Worm (Caenorhabditis elegans) whole organism, L1 larva: ENCODE data around the gene F21C10.1.

Experiments
- C04F5.9 ChIP-seq: sonication (generic microtip); optimal IDR thresholded peaks from 2 replicates; lab custom pipeline; 2016; ENCODE audit warnings: missing genetic modification characterization, missing compliant biosample characterization
- alr-1 ChIP-seq: fragments of 200-800 bp; sonication (Bioruptor generic); optimal IDR thresholded peaks from 2 replicates; lab custom pipeline; 2018; ENCODE audit warnings: borderline replicate concordance, mild to moderate bottlenecking, missing genetic modification characterization, missing compliant biosample characterization
- ama-1 ChIP-seq: fragments of 150-350 bp; optimal IDR thresholded peaks from 2 replicates; lab custom pipeline; 2014
- blmp-1 ChIP-seq: fragments of 150-350 bp; optimal IDR thresholded peaks from 2 replicates; lab custom pipeline; 2014; ENCODE audit warnings: missing biosample characterization, missing genetic modification characterization
- ceh-8 ChIP-seq: fragments of 200-800 bp; sonication (Bioruptor generic); optimal IDR thresholded peaks from 2 replicates; lab custom pipeline; 2018; ENCODE audit warnings: mild to moderate bottlenecking, missing genetic modification characterization, moderate library complexity, missing compliant biosample characterization
- egl-13 ChIP-seq: sonication (generic microtip); optimal IDR thresholded peaks from 2 replicates; lab custom pipeline; 2016; ENCODE audit warnings: missing genotype, missing genetic modification reagents, missing genetic modification characterization, missing compliant biosample characterization
- egl-27 ChIP-seq, 2 experiments: fragments of 150-350 bp in 1 of 2; sonication (generic microtip); optimal IDR thresholded peaks; 3 replicates each; lab custom pipeline; 2017 to 2018; ENCODE audit warnings: missing biosample characterization in 2 of 2, missing genetic modification characterization in 2 of 2, missing genetic modification reagents in 2 of 2
- elt-3 ChIP-seq, 6 experiments: fragments of 150-350 bp in 1 of 6; sonication (generic microtip); optimal IDR thresholded peaks; 2 replicates each; lab custom pipeline; 2017 to 2018; ENCODE audit warnings: missing biosample characterization in 6 of 6, missing genetic modification characterization in 6 of 6, inconsistent platforms in 1 of 6
- ets-5 ChIP-seq: fragments of 200-800 bp; sonication (Bioruptor generic); IDR thresholded peaks from 2 replicates; pipeline ENCODE4 v1.3.6; 2022; ENCODE audit warnings: missing genetic modification characterization, missing compliant biosample characterization
- grh-1 ChIP-seq: fragments of 200-800 bp; sonication (Bioruptor generic); IDR thresholded peaks from 2 replicates; pipeline ENCODE4 v1.3.6; 2022; ENCODE audit warnings: missing genetic modification reagents, missing genetic modification characterization, missing compliant biosample characterization
- hlh-17 ChIP-seq: fragments of 200-800 bp; sonication (Bioruptor generic); optimal IDR thresholded peaks from 2 replicates; lab custom pipeline; 2018; ENCODE audit warnings: missing genetic modification characterization, mild to moderate bottlenecking, missing compliant biosample characterization, moderate library complexity, borderline replicate concordance
- irx-1 ChIP-seq: sonication (generic microtip); optimal IDR thresholded peaks from 2 replicates; lab custom pipeline; 2016; ENCODE audit warnings: missing genetic modification characterization, missing compliant biosample characterization
- lin-14 ChIP-seq: fragments of 200-800 bp; sonication (Bioruptor generic); optimal IDR thresholded peaks from 2 replicates; lab custom pipeline; 2018; ENCODE audit warnings: mild to moderate bottlenecking, missing genetic modification characterization, moderate library complexity, missing compliant biosample characterization
- lin-15B ChIP-seq: fragments of 150-350 bp; sonication (generic microtip); optimal IDR thresholded peaks from 3 replicates; lab custom pipeline; 2014; ENCODE audit warnings: missing biosample characterization, missing genetic modification characterization
- lin-35 ChIP-seq, 2 experiments: fragments of 150-350 bp; optimal IDR thresholded peaks; 2 replicates each; lab custom pipeline; 2014; ENCODE audit warnings: missing biosample characterization in 2 of 2, missing genetic modification characterization in 2 of 2, missing genetic modification reagents in 2 of 2
- lin-39 ChIP-seq: fragments of 150-350 bp; optimal IDR thresholded peaks from 2 replicates; lab custom pipeline; 2014; ENCODE audit warnings: missing biosample characterization, missing genetic modification reagents, missing genetic modification characterization
- mab-9 ChIP-seq: fragments of 200-800 bp; sonication (Bioruptor generic); IDR thresholded peaks from 2 replicates; pipeline ENCODE4 v1.3.6; 2022; ENCODE audit warnings: missing genetic modification reagents, missing genetic modification characterization, missing compliant biosample characterization
- mef-2 ChIP-seq: fragments of 150-350 bp; optimal IDR thresholded peaks from 2 replicates; lab custom pipeline; 2014; ENCODE audit warnings: missing biosample characterization, missing genetic modification characterization
- mep-1 ChIP-seq: fragments of 150-350 bp; optimal IDR thresholded peaks from 2 replicates; lab custom pipeline; 2014; ENCODE audit warnings: missing biosample characterization, missing genetic modification characterization
- nhr-19 ChIP-seq: fragments of 200-800 bp; sonication (Bioruptor generic); conservative IDR thresholded peaks from 2 replicates; pipeline ENCODE4 v1.3.6; 2022; ENCODE audit warnings: missing genetic modification characterization, missing compliant biosample characterization
- nhr-20 ChIP-seq: sonication (generic microtip); optimal IDR thresholded peaks from 2 replicates; lab custom pipeline; 2016; ENCODE audit warnings: mild to moderate bottlenecking, missing genetic modification characterization, missing compliant biosample characterization
- nhr-28 ChIP-seq: fragments of 150-350 bp; optimal IDR thresholded peaks from 2 replicates; lab custom pipeline; 2014; ENCODE audit warnings: missing biosample characterization, missing genetic modification characterization
- nhr-71 ChIP-seq: sonication (generic microtip); optimal IDR thresholded peaks from 2 replicates; lab custom pipeline; 2016; ENCODE audit warnings: mild to moderate bottlenecking, missing genetic modification characterization, moderate library complexity, missing compliant biosample characterization
- nhr-76 ChIP-seq: sonication (generic microtip); optimal IDR thresholded peaks from 2 replicates; lab custom pipeline; 2017; ENCODE audit warnings: missing biosample characterization, missing genetic modification characterization
- nhr-84 ChIP-seq: sonication (generic microtip); optimal IDR thresholded peaks from 2 replicates; lab custom pipeline; 2017; ENCODE audit warnings: missing biosample characterization, missing genetic modification characterization
- nhr-85 ChIP-seq: sonication (generic microtip); peaks from one replicate; lab custom pipeline; 2016; ENCODE audit warnings: missing genetic modification characterization, inconsistent platforms, missing compliant biosample characterization
- pag-3 ChIP-seq: sonication (generic microtip); optimal IDR thresholded peaks from 2 replicates; lab custom pipeline; 2017; ENCODE audit warnings: missing genetic modification characterization, mild to moderate bottlenecking, missing compliant biosample characterization, antibody characterized with exemption, borderline replicate concordance; ENCODE audit not compliant: insufficient read depth
- pax-3 ChIP-seq: fragments of 200-800 bp; sonication (Bioruptor generic); optimal IDR thresholded peaks from 2 replicates; lab custom pipeline; 2018; ENCODE audit warnings: mild to moderate bottlenecking, missing genetic modification characterization, moderate library complexity, missing compliant biosample characterization
- pqm-1 ChIP-seq: sonication (generic microtip); optimal IDR thresholded peaks from 3 replicates; lab custom pipeline; 2017; ENCODE audit warnings: missing biosample characterization, missing genetic modification characterization
- snpc-4 ChIP-seq: fragments of 150-350 bp; optimal IDR thresholded peaks from 2 replicates; lab custom pipeline; 2014; ENCODE audit warnings: missing biosample characterization, missing genetic modification characterization
- tbx-2 ChIP-seq: sonication (generic microtip); optimal IDR thresholded peaks from 2 replicates; lab custom pipeline; 2016; ENCODE audit warnings: missing genetic modification characterization, missing compliant biosample characterization
- unc-130 ChIP-seq: fragments of 150-350 bp; optimal IDR thresholded peaks from 2 replicates; lab custom pipeline; 2017; ENCODE audit warnings: missing biosample characterization, missing genetic modification characterization, inconsistent platforms
- unc-30 ChIP-seq: sonication (generic microtip); optimal IDR thresholded peaks from 2 replicates; lab custom pipeline; 2017; ENCODE audit warnings: missing biosample characterization, missing genetic modification characterization
- unc-62 ChIP-seq: fragments of 150-350 bp; optimal IDR thresholded peaks from 2 replicates; lab custom pipeline; 2014; ENCODE audit warnings: missing biosample characterization, missing genetic modification reagents, missing genetic modification characterization
- unc-98 ChIP-seq: fragments of 200-800 bp; sonication (Bioruptor generic); IDR thresholded peaks from 2 replicates; pipeline ENCODE4 v1.3.6; 2022; ENCODE audit warnings: missing genetic modification characterization, missing compliant biosample characterization
- zag-1 ChIP-seq: fragments of 150-350 bp; optimal IDR thresholded peaks from 2 replicates; lab custom pipeline; 2014; ENCODE audit warnings: missing biosample characterization, missing genetic modification characterization
- zip-4 ChIP-seq: fragments of 200-800 bp; sonication (Bioruptor generic); optimal IDR thresholded peaks from 2 replicates; lab custom pipeline; 2018; ENCODE audit warnings: mild to moderate bottlenecking, missing genetic modification characterization, moderate library complexity, missing compliant biosample characterization

The F21C10.1 gene

DNA sequence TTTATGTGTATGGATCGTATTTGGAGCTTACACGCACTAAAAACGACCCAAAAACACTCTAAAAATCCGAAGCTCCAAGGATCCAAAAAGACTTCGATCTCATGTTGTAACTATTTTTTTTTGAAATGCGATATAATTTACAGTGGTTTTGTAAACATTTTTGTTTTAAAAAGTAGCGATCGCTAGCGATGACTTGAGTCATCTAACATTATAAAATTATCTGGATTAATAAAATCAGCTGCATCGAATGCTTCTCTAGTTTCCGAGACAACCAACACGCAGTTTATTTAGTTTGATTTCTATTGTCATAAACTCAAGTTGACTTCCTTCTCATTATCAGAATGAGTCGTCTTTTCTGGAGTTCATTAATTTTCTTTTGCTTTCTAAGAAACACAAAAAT, at the start of gene F21C10.1:
Gene F21C10.1 (plus strand): TSS at position 301 of the 400 bp plus-strand sequence.
- TF ChIP-seq nhr-28 (tag; lab: Kevin White, UChicago) (no peak), pag-3 (tag; lab: Kevin White, UChicago) (no peak), lin-39 (tag; lab: Kevin White, UChicago) (no peak), C04F5.9 (tag; lab: Kevin White, UChicago) (no peak), hlh-17 (GFP tag; lab: Kevin White, UChicago) (no peak), tbx-2 (tag; lab: Kevin White, UChicago) (no peak), mef-2 (tag; lab: Kevin White, UChicago) (no peak), nhr-84 (no peak), egl-13 (tag; lab: Kevin White, UChicago) (no peak), unc-62 (no peak), ceh-8 (GFP tag; lab: Kevin White, UChicago) (no peak), elt-3 (tag; optimal IDR thresholded peaks at IDR 0.05; lab: Kevin White, UChicago) (no peak), pqm-1 (tag; lab: Kevin White, UChicago) (no peak), lin-14 (no peak)

- TF ChIP-seq mab-9 (GFP tag; lab: Robert Waterston, UW), result no peak
- peak; percentile 62 for TF ChIP-seq blmp-1 (tag; lab: Kevin White, UChicago)
Observed at ce11 chrV:9082350-9082749, 49.8 kb upstream of the F21C10.1 start.

ce11 chrV:9084252-9084651, 47.9 kb upstream of the F21C10.1 start:
- TF ChIP-seq elt-3 (tag; optimal IDR thresholded peaks at IDR 0.05; lab: Kevin White, UChicago), result peak in 2 of 6 experiments; percentile 9 to 12
- peak; percentile 39 for TF ChIP-seq nhr-20 (tag; lab: Kevin White, UChicago)
- no peak for TF ChIP-seq pax-3 (tag; lab: Kevin White, UChicago)
- no peak for TF ChIP-seq alr-1 (tag; lab: Kevin White, UChicago)
- TF ChIP-seq blmp-1 (tag; lab: Kevin White, UChicago), result peak; percentile 47
- TF ChIP-seq unc-130 (tag; lab: Kevin White, UChicago), result no peak
- TF ChIP-seq grh-1 (GFP tag; lab: Robert Waterston, UW), result peak; percentile 53
- peak; percentile 80 for TF ChIP-seq nhr-85 (tag; lab: Kevin White, UChicago)
- 0 out of 2 replicates have a peak, but pooled peaks have one; percentile 23 for TF ChIP-seq nhr-19
- peak; percentile 27 for TF ChIP-seq tbx-2 (tag; lab: Kevin White, UChicago)
- TF ChIP-seq lin-35 (GFP tag; optimal IDR thresholded peaks at IDR 0.05; lab: Kevin White, UChicago), result peak in 1 of 2 experiments; percentile 24
- TF ChIP-seq lin-14, result peak; percentile 40
- peak; percentile 32 for TF ChIP-seq nhr-71

DNA sequence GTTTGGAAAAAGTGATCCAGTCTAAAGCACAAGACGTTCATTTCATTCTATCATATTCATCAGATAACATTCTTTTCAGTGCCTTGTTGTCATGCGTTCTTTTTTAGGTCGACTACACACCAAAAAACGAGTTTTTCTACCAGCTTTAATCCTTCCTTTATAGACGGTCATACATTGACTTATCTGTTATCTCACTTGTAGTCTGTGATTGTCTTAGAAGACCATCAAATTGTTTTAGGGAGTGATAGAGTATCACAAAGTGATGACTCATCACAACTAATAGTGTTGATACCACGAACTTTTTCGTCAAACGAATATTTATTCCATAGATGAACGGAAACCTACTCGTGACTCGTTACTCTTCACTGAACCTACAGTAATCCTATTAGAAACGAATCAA, 46.3 kb upstream of the F21C10.1 start:
- TF ChIP-seq mep-1 (tag; lab: Kevin White, UChicago) (peak; percentile 26), egl-27 (tag; optimal IDR thresholded peaks at IDR 0.05; lab: Kevin White, UChicago) (no peak), nhr-76 (tag; lab: Kevin White, UChicago) (no peak), snpc-4 (no peak), nhr-19 (no peak), ets-5 (GFP tag; lab: Robert Waterston, UW) (no peak), unc-98 (GFP tag; lab: Robert Waterston, UW) (no peak), irx-1 (no peak), nhr-85 (tag; lab: Kevin White, UChicago) (peak; percentile 82), elt-3 (tag; optimal IDR thresholded peaks at IDR 0.05; lab: Kevin White, UChicago) (peak in 2 of 6 experiments; percentile 24 to 28), lin-35 (GFP tag; optimal IDR thresholded peaks at IDR 0.05; lab: Kevin White, UChicago) (peak in 1 of 2 experiments; percentile 13)

DNA sequence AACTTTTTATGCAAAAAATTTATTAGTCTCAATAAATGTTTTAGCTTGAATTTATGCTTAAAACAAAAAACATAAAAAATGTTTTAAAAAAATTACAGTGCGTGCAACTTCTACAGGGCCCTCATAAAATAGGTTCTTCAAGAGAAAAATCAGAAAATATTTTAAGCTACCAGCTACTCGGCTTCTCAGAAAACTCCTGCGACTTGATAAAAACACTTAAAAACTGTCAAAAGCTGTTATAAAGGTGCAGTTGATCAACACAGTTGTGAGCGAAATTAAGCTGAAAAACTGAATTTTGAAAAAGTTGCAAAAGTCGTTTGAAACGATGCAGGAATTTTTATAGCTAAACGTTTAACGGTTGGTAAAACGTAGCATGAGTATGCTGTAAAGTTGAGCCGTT, 43.4 kb upstream of the F21C10.1 start:
- no peak for TF ChIP-seq zag-1
- TF ChIP-seq zip-4 (GFP tag; lab: Kevin White, UChicago), result no peak
- no peak for TF ChIP-seq nhr-84
- TF ChIP-seq mab-9 (GFP tag; lab: Robert Waterston, UW), result 0 out of 2 replicates have a peak, but pooled peaks have one; percentile 8
- TF ChIP-seq nhr-20 (tag; lab: Kevin White, UChicago), result no peak
- no peak for TF ChIP-seq mef-2 (tag; lab: Kevin White, UChicago)
- no peak for TF ChIP-seq C04F5.9 (tag; lab: Kevin White, UChicago)
- no peak for TF ChIP-seq unc-62
- peak; percentile 76 for TF ChIP-seq ama-1 (lab: Kevin White, UChicago)
- TF ChIP-seq lin-15B (tag; lab: Kevin White, UChicago), result no peak
- TF ChIP-seq nhr-85 (tag; lab: Kevin White, UChicago), result peak; percentile 20
- no peak for TF ChIP-seq unc-30 (tag; lab: Kevin White, UChicago)
